Fruit fly (Drosophila melanogaster): ENCODE data around the gene Mco3.

The Mco3 gene

dm6 chr3R:25888307-25889075 lies 8.8 kb upstream of the Mco3 start, which contains the start of gene Lnk (continued):
- no peak for TF ChIP-seq btn (GFP tag; optimal IDR thresholded peaks at IDR 0.05)
- TF ChIP-seq ERR (GFP tag; optimal IDR thresholded peaks at IDR 0.05): peak; percentile 5
- TF ChIP-seq CG12219 (GFP tag; optimal IDR thresholded peaks at IDR 0.05): no peak
- no peak for TF ChIP-seq B-H1 (GFP tag; IDR thresholded peaks at IDR 0.05)
- no peak for TF ChIP-seq unpg (GFP tag; optimal IDR thresholded peaks at IDR 0.05)
- no peak for TF ChIP-seq onecut (GFP tag; IDR thresholded peaks at IDR 0.05)
- no peak for TF ChIP-seq h (optimal IDR thresholded peaks at IDR 0.05)
- TF ChIP-seq pros (GFP tag; optimal IDR thresholded peaks at IDR 0.05): peak; percentile 46
- TF ChIP-seq CG13894 (tag; optimal IDR thresholded peaks at IDR 0.05): no peak
- TF ChIP-seq sr (GFP tag; IDR thresholded peaks at IDR 0.05): peak; percentile 95
- no peak for TF ChIP-seq ac (GFP tag; optimal IDR thresholded peaks at IDR 0.05)
- TF ChIP-seq NfI (GFP tag; optimal IDR thresholded peaks at IDR 0.05): peak; percentile 13
- peak; percentile 92 for TF ChIP-seq nerfin-1 (tag; optimal IDR thresholded peaks at IDR 0.05)
- TF ChIP-seq Mad (GFP tag; optimal IDR thresholded peaks at IDR 0.05): no peak
- TF ChIP-seq ash1 (GFP tag; optimal IDR thresholded peaks at IDR 0.05): no peak
- no peak for TF ChIP-seq cad (GFP tag; optimal IDR thresholded peaks at IDR 0.05)
- TF ChIP-seq GATAe (GFP tag; conservative IDR thresholded peaks at IDR 0.05): no peak
- no peak for TF ChIP-seq tgo (GFP tag; IDR thresholded peaks at IDR 0.05)
- no peak for TF ChIP-seq br (optimal IDR thresholded peaks at IDR 0.05)
- peak; percentile 78 for TF ChIP-seq vnd (GFP tag; IDR thresholded peaks at IDR 0.05; ENCODE audit: partially characterized antibody)
- TF ChIP-seq pzg (GFP tag; optimal IDR thresholded peaks at IDR 0.05): peak; percentile 98
- TF ChIP-seq NC2α (GFP tag; optimal IDR thresholded peaks at IDR 0.05): no peak
- no peak for TF ChIP-seq Chrac-16 (GFP tag; optimal IDR thresholded peaks at IDR 0.05)
- TF ChIP-seq Bgb (GFP tag; IDR thresholded peaks at IDR 0.05; ENCODE audit: partially characterized antibody): peak; percentile 96
- TF ChIP-seq CG9797 (GFP tag; optimal IDR thresholded peaks at IDR 0.05): peak; percentile 79
- TF ChIP-seq CG7786 (GFP tag; optimal IDR thresholded peaks at IDR 0.05): no peak
- peak; percentile 83 for TF ChIP-seq inv (GFP tag; IDR thresholded peaks at IDR 0.05; ENCODE audit: partially characterized antibody)
- no peak for TF ChIP-seq exex (tag; optimal IDR thresholded peaks at IDR 0.05)
- no peak for TF ChIP-seq Hsf (GFP tag; optimal IDR thresholded peaks at IDR 0.05)
- no peak for TF ChIP-seq CG17328 (GFP tag; IDR thresholded peaks at IDR 0.05)
- TF ChIP-seq Atf3 (GFP tag; optimal IDR thresholded peaks at IDR 0.05): no peak
- no peak for TF ChIP-seq Deaf1 (tag; optimal IDR thresholded peaks at IDR 0.05)
- TF ChIP-seq peb (GFP tag; IDR thresholded peaks at IDR 0.05): no peak
- peak; percentile 12 for TF ChIP-seq Hand (GFP tag; optimal IDR thresholded peaks at IDR 0.05)
- peak; percentile 61 for TF ChIP-seq Rfx (GFP tag; IDR thresholded peaks at IDR 0.05)
- no peak for TF ChIP-seq CG4282 (GFP tag; optimal IDR thresholded peaks at IDR 0.05)
- peak; percentile 18 for TF ChIP-seq shn (GFP tag; optimal IDR thresholded peaks at IDR 0.05)
- no peak for TF ChIP-seq Blimp-1 (GFP tag; optimal IDR thresholded peaks at IDR 0.05)
- TF ChIP-seq dm (GFP tag; optimal IDR thresholded peaks at IDR 0.05): no peak
- TF ChIP-seq CG31365 (tag; optimal IDR thresholded peaks at IDR 0.05): peak; percentile 38
- TF ChIP-seq ro (GFP tag; IDR thresholded peaks at IDR 0.05): no peak
- no peak for TF ChIP-seq CG12744 (GFP tag; optimal IDR thresholded peaks at IDR 0.05)
- TF ChIP-seq usp (GFP tag; optimal IDR thresholded peaks at IDR 0.05): no peak
- peak; percentile 98 for TF ChIP-seq cg (GFP tag; optimal IDR thresholded peaks at IDR 0.05)
- peak; percentile 23 for TF ChIP-seq mirr (GFP tag; optimal IDR thresholded peaks at IDR 0.05)
- no peak for TF ChIP-seq CG18764 (GFP tag; optimal IDR thresholded peaks at IDR 0.05)
- peak in 1 of 2 experiments; percentile 71 for TF ChIP-seq bsh (GFP tag; optimal IDR thresholded peaks at IDR 0.05)
- TF ChIP-seq kni (GFP tag; optimal IDR thresholded peaks at IDR 0.05): peak; percentile 45
- no peak for TF ChIP-seq ind (GFP tag; optimal IDR thresholded peaks at IDR 0.05)
- no peak for TF ChIP-seq CG6654 (GFP tag; optimal IDR thresholded peaks at IDR 0.05)
- TF ChIP-seq CG2129 (GFP tag; IDR thresholded peaks at IDR 0.05; ENCODE audit: partially characterized antibody): peak; percentile 76

Data from whole organism, embryonic.